Worm (Caenorhabditis elegans) whole organism, mixed stage, embryonic: ENCODE data around the gene gcy-34.

ENCODE experiments used
- ces-1 ChIP-seq: fragments of 150-350 bp; optimal IDR thresholded peaks from 2 replicates; lab custom pipeline; 2014; ENCODE audit warnings: missing biosample characterization, missing genetic modification reagents, missing genetic modification characterization
- hlh-1 ChIP-seq: fragments of 150-350 bp; optimal IDR thresholded peaks from 2 replicates; lab custom pipeline; 2014; ENCODE audit warnings: missing biosample characterization, missing genetic modification reagents, missing genetic modification characterization
- nhr-12 ChIP-seq: fragments of 150-350 bp; optimal IDR thresholded peaks from 2 replicates; lab custom pipeline; 2014; ENCODE audit warnings: missing biosample characterization, missing genetic modification characterization
- pha-4 ChIP-seq: fragments of 150-350 bp; optimal IDR thresholded peaks from 2 replicates; lab custom pipeline; 2018; ENCODE audit warnings: missing biosample characterization, missing genetic modification reagents, missing genetic modification characterization
- snpc-4 ChIP-seq: fragments of 150-350 bp; optimal IDR thresholded peaks from 2 replicates; lab custom pipeline; 2014; ENCODE audit warnings: missing biosample characterization, missing genetic modification characterization
- tbx-8 ChIP-seq: fragments of 200-800 bp; sonication (Bioruptor generic); optimal IDR thresholded peaks from 2 replicates; lab custom pipeline; 2018; ENCODE audit warnings: mild to moderate bottlenecking, missing genetic modification characterization, moderate library complexity, missing compliant biosample characterization

DNA sequence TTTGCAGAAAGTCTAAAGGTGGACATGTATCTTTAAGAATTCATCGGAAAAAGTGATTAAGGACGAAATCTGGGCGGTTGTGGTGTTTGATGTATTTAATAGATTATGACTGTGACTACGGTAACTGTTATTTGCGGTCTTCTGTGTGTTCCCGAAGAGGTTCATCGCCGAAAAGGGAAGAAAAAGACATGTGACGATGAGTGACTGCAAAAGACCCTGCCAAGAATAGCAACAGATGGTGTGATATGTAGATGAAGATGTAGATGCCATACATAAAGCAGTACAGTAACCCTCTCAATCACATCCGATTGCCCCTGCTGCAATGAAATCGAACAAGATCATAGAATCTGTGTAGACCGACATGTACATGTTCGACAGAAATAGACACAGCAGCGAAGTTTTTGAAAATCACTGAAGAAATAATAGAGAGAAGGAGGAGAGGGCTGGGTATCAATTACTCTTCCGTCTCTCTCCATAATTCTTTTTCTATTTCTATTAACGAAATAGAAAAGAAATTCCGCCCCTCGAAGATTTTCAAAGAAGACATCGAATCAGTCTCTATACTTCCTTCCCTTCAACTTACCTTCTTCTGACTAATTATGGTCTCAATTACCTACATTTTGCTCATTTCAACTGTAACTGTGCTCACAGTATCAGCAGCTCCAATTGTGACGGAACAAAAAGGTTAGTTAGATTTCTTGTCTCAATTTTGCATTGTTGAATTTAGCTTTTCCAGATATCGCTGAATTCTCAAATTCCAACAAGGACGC, 26.7 kb downstream of the gcy-34 start, which contains the start of gene F32H5.3:
- no peak for TF ChIP-seq hlh-1 (tag; lab: Kevin White, UChicago)
- TF ChIP-seq ces-1 (GFP tag; lab: Kevin White, UChicago) = no peak
- no peak for TF ChIP-seq snpc-4 (tag; lab: Kevin White, UChicago)
- TF ChIP-seq pha-4 = no peak
- no peak for TF ChIP-seq tbx-8
- TF ChIP-seq nhr-12 = no peak
